Fruit fly (Drosophila melanogaster): Measurements from ENCODE around the gene aurB.
A peak's percentile ranks its signal among the peaks of the same experiment; 100 is the strongest.

The aurB gene

DNA sequence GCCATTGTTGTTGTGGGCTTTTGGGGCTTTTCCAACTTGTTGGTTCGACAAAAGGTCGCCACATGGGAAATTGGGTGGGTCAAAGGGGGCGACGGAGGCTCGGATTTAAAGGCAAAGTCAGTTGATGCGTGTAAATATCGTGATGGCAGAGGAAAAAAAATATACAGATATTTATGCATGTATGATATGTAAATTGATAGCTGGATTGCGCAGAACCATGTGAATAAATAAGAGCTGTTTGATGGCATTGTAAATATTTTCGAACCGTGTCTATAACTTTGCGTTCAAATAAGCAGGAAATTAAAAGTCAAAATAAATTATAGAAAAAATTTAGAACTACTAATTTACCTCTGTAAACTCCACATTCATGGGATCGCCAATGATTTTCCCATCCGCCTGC lies 35.3 kb downstream of the aurB start (continued):
- TF ChIP-seq al (GFP tag; IDR thresholded peaks at IDR 0.05) (no peak), CG14667 (GFP tag; IDR thresholded peaks at IDR 0.05) (no peak), Meics (GFP tag; optimal IDR thresholded peaks at IDR 0.05) (peak; percentile 49), zfh2 (GFP tag; optimal IDR thresholded peaks at IDR 0.05) (no peak), pros (GFP tag; optimal IDR thresholded peaks at IDR 0.05) (no peak), HmgD (GFP tag; optimal IDR thresholded peaks at IDR 0.05) (no peak), D (optimal IDR thresholded peaks at IDR 0.05) (no peak), D (GFP tag; optimal IDR thresholded peaks at IDR 0.05) (no peak), Awh (GFP tag; IDR thresholded peaks at IDR 0.05) (no peak), CG12769 (tag; optimal IDR thresholded peaks at IDR 0.05) (no peak), dimm (GFP tag; IDR thresholded peaks at IDR 0.05) (no peak), CG18764 (GFP tag; optimal IDR thresholded peaks at IDR 0.05) (no peak), CG13296 (GFP tag; optimal IDR thresholded peaks at IDR 0.05) (peak; percentile 5), crol (GFP tag; IDR thresholded peaks at IDR 0.05) (no peak), Lhr (GFP tag; optimal IDR thresholded peaks at IDR 0.05) (no peak), jigr1 (GFP tag; IDR thresholded peaks at IDR 0.05) (no peak), CG11723 (GFP tag; optimal IDR thresholded peaks at IDR 0.05) (no peak), psq (GFP tag; optimal IDR thresholded peaks at IDR 0.05) (no peak), Spps (tag; optimal IDR thresholded peaks at IDR 0.05) (no peak), lab (GFP tag; optimal IDR thresholded peaks at IDR 0.05) (peak; percentile 33)

dm6 chr2L:10820405-10820804 lies 37.5 kb downstream of the aurB start, which contains the start of gene CG17134:
TSS of gene CG17134 (plus strand) at chr2L:10820705.
- TF ChIP-seq C15 (GFP tag; IDR thresholded peaks at IDR 0.05) (no peak), dati (GFP tag; IDR thresholded peaks at IDR 0.05) (no peak), maf-S (GFP tag; optimal IDR thresholded peaks at IDR 0.05) (no peak), CG31365 (tag; optimal IDR thresholded peaks at IDR 0.05) (no peak), CG9215 (GFP tag; IDR thresholded peaks at IDR 0.05) (no peak), CG15601 (tag; optimal IDR thresholded peaks at IDR 0.05) (no peak), CG2116 (GFP tag; optimal IDR thresholded peaks at IDR 0.05) (no peak), dmrt11E (tag; optimal IDR thresholded peaks at IDR 0.05) (no peak), CG17328 (GFP tag; IDR thresholded peaks at IDR 0.05) (no peak)

- no peak for TF ChIP-seq CG4820 (GFP tag; optimal IDR thresholded peaks at IDR 0.05)
- no peak for TF ChIP-seq Usf (GFP tag; optimal IDR thresholded peaks at IDR 0.05)
- no peak for TF ChIP-seq cas (GFP tag; IDR thresholded peaks at IDR 0.05)
- no peak for TF ChIP-seq CG2199 (GFP tag; IDR thresholded peaks at IDR 0.05)
Measured at dm6 chr2L:10818807-10819206, 39.1 kb downstream of the aurB start, which contains the start of gene CG6508. TSS of gene CG6508 (plus strand) at chr2L:10819107.
